Worm (Caenorhabditis elegans) whole organism, L4 larva: ENCODE data around the gene Y69H2.9.

Experiments used
- aha-1 ChIP-seq: fragments of 150-350 bp; peaks from one replicate; lab custom pipeline; 2014; ENCODE audit warnings: missing biosample characterization, missing genetic modification characterization
- lin-13 ChIP-seq: fragments of 150-350 bp; optimal IDR thresholded peaks from 2 replicates; lab custom pipeline; 2014; ENCODE audit warnings: missing biosample characterization, missing genetic modification reagents, missing genetic modification characterization
- mdl-1 ChIP-seq, 2 experiments: fragments of 150-350 bp in 1 of 2; sonication (generic microtip) in 1 of 2; optimal IDR thresholded peaks; 2 replicates each; lab custom pipeline; 2014 to 2017; ENCODE audit warnings: missing biosample characterization in 2 of 2, missing genetic modification characterization in 2 of 2
- mxl-3 ChIP-seq: fragments of 200-800 bp; sonication (Bioruptor generic); optimal IDR thresholded peaks from 2 replicates; lab custom pipeline; 2018; ENCODE audit warnings: mild to moderate bottlenecking, missing genetic modification characterization, missing compliant biosample characterization
- nhr-28 ChIP-seq: fragments of 150-350 bp; optimal IDR thresholded peaks from 2 replicates; lab custom pipeline; 2014; ENCODE audit warnings: missing biosample characterization, missing genetic modification characterization
- unc-39 ChIP-seq: sonication (generic microtip); optimal IDR thresholded peaks from 2 replicates; lab custom pipeline; 2017; ENCODE audit warnings: missing biosample characterization, missing genetic modification characterization

- TF ChIP-seq unc-39 (tag; lab: Kevin White, UChicago) (no peak), mxl-3 (GFP tag; lab: Kevin White, UChicago) (no peak), mdl-1 (tag; optimal IDR thresholded peaks at IDR 0.05; lab: Kevin White, UChicago) (no peak), lin-13 (GFP tag; lab: Kevin White, UChicago) (no peak), aha-1 (tag; lab: Kevin White, UChicago) (no peak), nhr-28 (no peak)
Measured at ce11 chrV:18712118-18712517, 10.8 kb downstream of the Y69H2.9 start.
